Fruit fly (Drosophila melanogaster): ENCODE measurements around the gene Rb97D.
A peak's percentile ranks its signal among the peaks of the same experiment; 100 is the strongest.

Rb97D gene

dm6 chr3R:26853699-26854098 is 21.8 kb downstream of the Rb97D start (continued):
- TF ChIP-seq CG9437 (GFP tag; optimal IDR thresholded peaks at IDR 0.05), result peak; percentile 80
- no peak for TF ChIP-seq bcd (GFP tag; optimal IDR thresholded peaks at IDR 0.05)
- no peak for TF ChIP-seq CG10565 (GFP tag; optimal IDR thresholded peaks at IDR 0.05)
- no peak for TF ChIP-seq eve (GFP tag; optimal IDR thresholded peaks at IDR 0.05)
- TF ChIP-seq CoRest (tag; optimal IDR thresholded peaks at IDR 0.05), result peak; percentile 5
- TF ChIP-seq CG31441 (GFP tag; IDR thresholded peaks at IDR 0.05), result no peak
- no peak for TF ChIP-seq hkb (optimal IDR thresholded peaks at IDR 0.05)
- 0 out of 2 replicates have a peak, but pooled peaks have one; percentile 31 for TF ChIP-seq hkb (GFP tag; IDR thresholded peaks at IDR 0.05)
- TF ChIP-seq Hmr (GFP tag; optimal IDR thresholded peaks at IDR 0.05), result peak; percentile 25
- TF ChIP-seq D (optimal IDR thresholded peaks at IDR 0.05), result no peak
- TF ChIP-seq D (GFP tag; optimal IDR thresholded peaks at IDR 0.05), result no peak
- peak; percentile 4 for TF ChIP-seq jumu (GFP tag; optimal IDR thresholded peaks at IDR 0.05)
- TF ChIP-seq Atf6 (GFP tag; IDR thresholded peaks at IDR 0.05), result peak; percentile 44; the same call in 1 of the 2 replicates
- peak; percentile 67 for TF ChIP-seq sens (GFP tag)
- no peak for TF ChIP-seq CG8281 (tag; optimal IDR thresholded peaks at IDR 0.05)
- TF ChIP-seq ssp (GFP tag; IDR thresholded peaks at IDR 0.05), result no peak
- TF ChIP-seq ash1 (GFP tag; optimal IDR thresholded peaks at IDR 0.05), result no peak
- peak; percentile 45; the same call in 1 of the 2 replicates for TF ChIP-seq CG14014 (GFP tag; IDR thresholded peaks at IDR 0.05)
- peak; percentile 38; the same call in 1 of the 2 replicates for TF ChIP-seq CG32532 (GFP tag; IDR thresholded peaks at IDR 0.05)
- 0 out of 2 replicates have a peak, but pooled peaks have one; percentile 13 for TF ChIP-seq Taf1 (GFP tag; IDR thresholded peaks at IDR 0.05)
- peak; percentile 17 for TF ChIP-seq unpg (GFP tag; optimal IDR thresholded peaks at IDR 0.05)
- TF ChIP-seq Aef1 (GFP tag; IDR thresholded peaks at IDR 0.05), result 0 out of 3 replicates have a peak, but pooled peaks have one; percentile 15
- TF ChIP-seq CG6689 (GFP tag; IDR thresholded peaks at IDR 0.05), result peak; percentile 31; the same call in 1 of the 2 replicates
- no peak for TF ChIP-seq CG3726 (GFP tag; IDR thresholded peaks at IDR 0.05)
- peak; percentile 33; the same call in 1 of the 4 replicates for TF ChIP-seq Gug (GFP tag; IDR thresholded peaks at IDR 0.05)
- TF ChIP-seq ewg (GFP tag; optimal IDR thresholded peaks at IDR 0.05), result no peak
- peak in 1 of 2 experiments; percentile 1 for TF ChIP-seq bsh (GFP tag; optimal IDR thresholded peaks at IDR 0.05)
- TF ChIP-seq ro (GFP tag; IDR thresholded peaks at IDR 0.05), result peak; percentile 58
- peak; percentile 30 for TF ChIP-seq Hsf (GFP tag; optimal IDR thresholded peaks at IDR 0.05)
- no peak for TF ChIP-seq CG4617 (GFP tag; optimal IDR thresholded peaks at IDR 0.05; ENCODE audit: borderline replicate concordance)
- peak; percentile 17; the same call in 1 of the 2 replicates for TF ChIP-seq esg (GFP tag; conservative IDR thresholded peaks at IDR 0.05)
- no peak for TF ChIP-seq nerfin-2 (GFP tag; IDR thresholded peaks at IDR 0.05; ENCODE audit: partially characterized antibody)
- TF ChIP-seq Poxn (GFP tag; IDR thresholded peaks at IDR 0.05), result no peak
- TF ChIP-seq chn (GFP tag; optimal IDR thresholded peaks at IDR 0.05), result peak; percentile 17
- no peak for TF ChIP-seq HmgZ (tag; optimal IDR thresholded peaks at IDR 0.05)
- peak; percentile 39 for TF ChIP-seq gem (tag; optimal IDR thresholded peaks at IDR 0.05)
- TF ChIP-seq CG12391 (tag; optimal IDR thresholded peaks at IDR 0.05), result no peak
- TF ChIP-seq pum (GFP tag; optimal IDR thresholded peaks at IDR 0.05), result no peak
- no peak for TF ChIP-seq CG1792 (GFP tag; optimal IDR thresholded peaks at IDR 0.05)
- TF ChIP-seq CG11504 (tag; optimal IDR thresholded peaks at IDR 0.05), result peak; percentile 25
- no peak for TF ChIP-seq Mad (GFP tag; optimal IDR thresholded peaks at IDR 0.05)
- peak; percentile 38; the same call in 1 of the 3 replicates for TF ChIP-seq CG34422 (GFP tag; IDR thresholded peaks at IDR 0.05)
- no peak for TF ChIP-seq CG2129 (GFP tag; IDR thresholded peaks at IDR 0.05; ENCODE audit: partially characterized antibody)
- TF ChIP-seq CG18599 (GFP tag; optimal IDR thresholded peaks at IDR 0.05), result peak; percentile 51
- TF ChIP-seq CG11456 (GFP tag; IDR thresholded peaks at IDR 0.05), result no peak
- TF ChIP-seq H2.0 (GFP tag; IDR thresholded peaks at IDR 0.05), result peak; percentile 28; the same call in 1 of the 2 replicates
- TF ChIP-seq z (GFP tag; IDR thresholded peaks at IDR 0.05), result no peak
- TF ChIP-seq Jarid2 (GFP tag; optimal IDR thresholded peaks at IDR 0.05), result no peak
- no peak for TF ChIP-seq knrl (GFP tag; IDR thresholded peaks at IDR 0.05; ENCODE audit: partially characterized antibody)
- TF ChIP-seq Abd-B (GFP tag; optimal IDR thresholded peaks at IDR 0.05), result peak; percentile 15
- peak; percentile 21 for TF ChIP-seq ind (GFP tag; optimal IDR thresholded peaks at IDR 0.05)
